Fruit fly (Drosophila melanogaster) whole organism, adult: ENCODE measurements around the gene CG4666.

Experiments used
- CG33017 ChIP-seq: fragments of 200-800 bp; sonication (Bioruptor generic); optimal IDR thresholded peaks from 2 replicates; lab custom pipeline; 2018; ENCODE audit warnings: missing biosample characterization, mild to moderate bottlenecking, missing genetic modification characterization, moderate library complexity
- Clk ChIP-seq: fragments of 200-800 bp; sonication (Bioruptor generic); optimal IDR thresholded peaks from 2 replicates; lab custom pipeline; 2017; ENCODE audit warnings: missing biosample characterization, missing genetic modification characterization
- Crg-1 ChIP-seq: fragments of 200-800 bp; sonication (Bioruptor generic); optimal IDR thresholded peaks from 2 replicates; lab custom pipeline; 2016; ENCODE audit warnings: missing biosample characterization, missing genetic modification characterization

DNA sequence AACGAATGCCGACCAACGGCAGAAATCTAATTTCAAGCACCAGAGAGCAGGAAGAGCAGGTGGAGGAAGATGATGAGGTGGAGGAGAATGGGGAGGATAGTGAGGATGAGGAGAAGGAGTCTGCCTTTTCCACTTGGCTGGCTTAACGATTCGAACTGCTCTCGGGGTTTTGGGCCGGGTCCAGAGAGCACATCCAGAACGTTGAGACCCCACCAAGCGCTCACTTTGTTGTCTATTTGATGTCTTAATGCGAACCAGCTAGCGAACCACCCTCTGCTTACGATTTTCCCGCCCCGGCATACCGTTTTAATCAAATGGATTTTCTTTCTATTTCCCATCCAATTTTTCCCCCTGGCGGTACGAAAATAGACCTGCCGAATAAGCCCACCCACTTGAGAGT is 42.8 kb downstream of the CG4666 start:
- no peak for TF ChIP-seq Crg-1 (GFP tag; lab: Kevin White, UChicago)
- TF ChIP-seq CG33017 (tag; lab: Kevin White, UChicago) = no peak
- TF ChIP-seq Clk (GFP tag; lab: Kevin White, UChicago) = no peak
